Fruit fly (Drosophila melanogaster): Measurements from ENCODE around the gene CG43092.

The CG43092 gene

dm6 chr3R:22771670-22772069 is 2.2 kb upstream of the CG43092 start, which contains the start of gene CG43095:
Gene CG43095, minus strand, starts transcription at chr3R:22771770.
- TF ChIP-seq az2 (GFP tag; optimal IDR thresholded peaks at IDR 0.05) (no peak), cg (GFP tag; optimal IDR thresholded peaks at IDR 0.05) (no peak), CG13624 (GFP tag; optimal IDR thresholded peaks at IDR 0.05) (no peak), Lhr (GFP tag; optimal IDR thresholded peaks at IDR 0.05) (no peak)

- TF ChIP-seq CG4707 (GFP tag; optimal IDR thresholded peaks at IDR 0.05): no peak
- TF ChIP-seq CG16779 (GFP tag; IDR thresholded peaks at IDR 0.05): no peak
- TF ChIP-seq CG8089 (GFP tag; optimal IDR thresholded peaks at IDR 0.05): no peak
- TF ChIP-seq inv (GFP tag; IDR thresholded peaks at IDR 0.05; ENCODE audit: partially characterized antibody): no peak
- TF ChIP-seq CG43689 (GFP tag; IDR thresholded peaks at IDR 0.05): no peak
- no peak for TF ChIP-seq CG31388 (GFP tag; optimal IDR thresholded peaks at IDR 0.05)
Observed at dm6 chr3R:22770887-22771286, 1.4 kb upstream of the CG43092 start, which contains the start of gene CG43094. Gene CG43094, minus strand, starts transcription at chr3R:22770987.

- TF ChIP-seq Oaz (GFP tag; IDR thresholded peaks at IDR 0.05): no peak
- TF ChIP-seq jigr1 (GFP tag; IDR thresholded peaks at IDR 0.05): no peak
- no peak for TF ChIP-seq CG6272 (GFP tag; IDR thresholded peaks at IDR 0.05)
- no peak for TF ChIP-seq zen (tag; optimal IDR thresholded peaks at IDR 0.05)
Observed at dm6 chr3R:22770207-22770606, 740 bp upstream of the CG43092 start, which contains the start of gene CG43093. Gene CG43093, minus strand, starts transcription at chr3R:22770307.

dm6 chr3R:22768633-22769032 is 834 bp downstream of the CG43092 start, which contains the start of gene CG43091:
Gene CG43091, minus strand, starts transcription at chr3R:22768733.
- TF ChIP-seq sens (GFP tag) (peak; percentile 37), NFAT (GFP tag; IDR thresholded peaks at IDR 0.05) (no peak)

- TF ChIP-seq H2.0 (GFP tag; IDR thresholded peaks at IDR 0.05): no peak
- peak; percentile 38 for TF ChIP-seq sens (GFP tag)
- TF ChIP-seq kay (GFP tag; optimal IDR thresholded peaks at IDR 0.05): no peak
Observed at dm6 chr3R:22767599-22767998, 1.9 kb downstream of the CG43092 start, which contains the start of gene CG13841. Gene CG13841, minus strand, starts transcription at chr3R:22767699.

dm6 chr3R:22766072-22766471 is 3.4 kb downstream of the CG43092 start, which contains the start of gene Nepl15:
Gene Nepl15, minus strand, starts transcription at chr3R:22766172.
- TF ChIP-seq ssp (GFP tag; IDR thresholded peaks at IDR 0.05) (no peak), CG10209 (GFP tag; optimal IDR thresholded peaks at IDR 0.05) (no peak), CG13296 (GFP tag; optimal IDR thresholded peaks at IDR 0.05) (no peak), CG32767 (GFP tag; IDR thresholded peaks at IDR 0.05) (no peak), Ets65A (GFP tag) (peak; percentile 23), Optix (GFP tag; IDR thresholded peaks at IDR 0.05) (no peak)

dm6 chr3R:22763587-22763986 is 5.9 kb downstream of the CG43092 start, which contains the start of gene Nepl14:
Gene Nepl14, minus strand, starts transcription at chr3R:22763711.
- TF ChIP-seq CG34376 (GFP tag; optimal IDR thresholded peaks at IDR 0.05) (peak; percentile 46), pfk (GFP tag; optimal IDR thresholded peaks at IDR 0.05) (no peak)

- TF ChIP-seq CG11093 (GFP tag; IDR thresholded peaks at IDR 0.05) (no peak), CoRest (tag; optimal IDR thresholded peaks at IDR 0.05) (no peak), CG34376 (GFP tag; optimal IDR thresholded peaks at IDR 0.05) (peak; percentile 52), sug (tag; optimal IDR thresholded peaks at IDR 0.05) (peak; percentile 0)
Observed at dm6 chr3R:22760988-22761387, 8.5 kb downstream of the CG43092 start, which contains the start of gene Nepl13. Gene Nepl13, minus strand, starts transcription at chr3R:22761076.

Data from whole organism, embryonic.